Worm (Caenorhabditis elegans) whole organism, L3 larva: Measurements from ENCODE around the gene oac-12.

ENCODE experiments used
- R02D3.7 ChIP-seq: fragments of 150-350 bp; optimal IDR thresholded peaks from 2 replicates; lab custom pipeline; 2014; ENCODE audit warnings: missing biosample characterization, missing genetic modification characterization
- ZK546.5 ChIP-seq: sonication (generic microtip); optimal IDR thresholded peaks from 2 replicates; lab custom pipeline; 2017; ENCODE audit warnings: missing biosample characterization, missing genetic modification characterization
- ceh-16 ChIP-seq: sonication (generic microtip); optimal IDR thresholded peaks from 2 replicates; lab custom pipeline; 2017; ENCODE audit warnings: missing biosample characterization, missing genetic modification characterization
- ceh-28 ChIP-seq: fragments of 150-350 bp; optimal IDR thresholded peaks from 2 replicates; lab custom pipeline; 2014; ENCODE audit warnings: missing biosample characterization, missing genetic modification reagents, missing genetic modification characterization
- ceh-82 ChIP-seq: fragments of 150-350 bp; optimal IDR thresholded peaks from 2 replicates; lab custom pipeline; 2014; ENCODE audit warnings: missing biosample characterization, missing genetic modification characterization
- ceh-9 ChIP-seq: sonication (generic microtip); optimal IDR thresholded peaks from 2 replicates; lab custom pipeline; 2018; ENCODE audit warnings: missing biosample characterization, missing genetic modification characterization
- daf-12 ChIP-seq: fragments of 150-350 bp; optimal IDR thresholded peaks from 2 replicates; lab custom pipeline; 2014; ENCODE audit warnings: missing biosample characterization, missing genetic modification reagents, missing genetic modification characterization
- egl-27 ChIP-seq: sonication (generic microtip); optimal IDR thresholded peaks from 4 replicates; lab custom pipeline; 2017; ENCODE audit warnings: missing biosample characterization, missing genetic modification reagents, missing genetic modification characterization
- elt-1 ChIP-seq: fragments of 150-350 bp; optimal IDR thresholded peaks from 2 replicates; lab custom pipeline; 2014; ENCODE audit warnings: missing biosample characterization, missing genetic modification characterization
- elt-2 ChIP-seq: sonication (generic microtip); optimal IDR thresholded peaks from 2 replicates; lab custom pipeline; 2016; ENCODE audit warnings: missing genetic modification reagents, mild to moderate bottlenecking, missing genetic modification characterization, missing compliant biosample characterization
- elt-3 ChIP-seq, 3 experiments: fragments of 150-350 bp in 1 of 3; sonication (generic microtip) in 2 of 3; optimal IDR thresholded peaks; 2 replicates in 2 of 3; 4 replicates in 1 of 3; lab custom pipeline; 2014 to 2017; ENCODE audit warnings: missing biosample characterization in 3 of 3, missing genetic modification characterization in 3 of 3
- fkh-2 ChIP-seq: fragments of 150-350 bp; optimal IDR thresholded peaks from 2 replicates; lab custom pipeline; 2014; ENCODE audit warnings: missing biosample characterization, missing genetic modification reagents, missing genetic modification characterization
- hmg-11 ChIP-seq: sonication (generic microtip); optimal IDR thresholded peaks from 2 replicates; lab custom pipeline; 2016; ENCODE audit warnings: missing genetic modification characterization, missing compliant biosample characterization
- jun-1 ChIP-seq: fragments of 150-350 bp; optimal IDR thresholded peaks from 2 replicates; lab custom pipeline; 2014; ENCODE audit warnings: missing biosample characterization, missing genetic modification reagents, missing genetic modification characterization
- lin-39 ChIP-seq: fragments of 150-350 bp; optimal IDR thresholded peaks from 2 replicates; lab custom pipeline; 2018; ENCODE audit warnings: missing biosample characterization, missing genetic modification reagents, missing genetic modification characterization
- mdl-1 ChIP-seq: fragments of 150-350 bp; optimal IDR thresholded peaks from 2 replicates; lab custom pipeline; 2014; ENCODE audit warnings: missing biosample characterization, missing genetic modification characterization
- mml-1 ChIP-seq: fragments of 150-350 bp; sonication (generic microtip); optimal IDR thresholded peaks from 3 replicates; lab custom pipeline; 2014; ENCODE audit warnings: missing biosample characterization, missing genetic modification characterization
- nfya-1 ChIP-seq: sonication (generic microtip); optimal IDR thresholded peaks from 2 replicates; lab custom pipeline; 2017; ENCODE audit warnings: missing genetic modification characterization, mild to moderate bottlenecking, missing compliant biosample characterization, antibody characterized with exemption, moderate library complexity; ENCODE audit not compliant: insufficient read depth
- nhr-12 ChIP-seq: fragments of 150-350 bp; optimal IDR thresholded peaks from 2 replicates; lab custom pipeline; 2014; ENCODE audit warnings: missing biosample characterization, missing genetic modification characterization
- nhr-23 ChIP-seq: fragments of 150-350 bp; optimal IDR thresholded peaks from 2 replicates; lab custom pipeline; 2014; ENCODE audit warnings: missing biosample characterization, missing genetic modification reagents, missing genetic modification characterization
- nhr-237 ChIP-seq: fragments of 150-350 bp; optimal IDR thresholded peaks from 2 replicates; lab custom pipeline; 2014; ENCODE audit warnings: missing biosample characterization, missing genetic modification characterization
- nhr-28 ChIP-seq: fragments of 150-350 bp; optimal IDR thresholded peaks from 2 replicates; lab custom pipeline; 2014; ENCODE audit warnings: missing biosample characterization, missing genetic modification characterization
- nhr-43 ChIP-seq: sonication (generic microtip); optimal IDR thresholded peaks from 2 replicates; lab custom pipeline; 2016; ENCODE audit warnings: mild to moderate bottlenecking, missing genetic modification characterization, missing compliant biosample characterization; ENCODE audit not compliant: poor library complexity, severe bottlenecking
- nhr-77 ChIP-seq: fragments of 150-350 bp; optimal IDR thresholded peaks from 2 replicates; lab custom pipeline; 2014; ENCODE audit warnings: missing biosample characterization, missing genetic modification characterization
- pqm-1 ChIP-seq: fragments of 150-350 bp; optimal IDR thresholded peaks from 2 replicates; lab custom pipeline; 2017; ENCODE audit warnings: missing biosample characterization, missing genetic modification characterization, inconsistent platforms
- skn-1 ChIP-seq: fragments of 150-350 bp; optimal IDR thresholded peaks from 2 replicates; lab custom pipeline; 2014; ENCODE audit warnings: missing biosample characterization, missing genetic modification characterization
- snpc-4 ChIP-seq: fragments of 150-350 bp; optimal IDR thresholded peaks from 2 replicates; lab custom pipeline; 2014; ENCODE audit warnings: missing biosample characterization, missing genetic modification characterization
- tbx-2 ChIP-seq: sonication (generic microtip); optimal IDR thresholded peaks from 2 replicates; lab custom pipeline; 2016; ENCODE audit warnings: mild to moderate bottlenecking, missing genetic modification characterization, missing compliant biosample characterization
- unc-39 ChIP-seq: sonication (generic microtip); optimal IDR thresholded peaks from 4 replicates; lab custom pipeline; 2017; ENCODE audit warnings: missing biosample characterization, missing genetic modification characterization
- unc-62 ChIP-seq: fragments of 150-350 bp; sonication (generic microtip); optimal IDR thresholded peaks from 4 replicates; lab custom pipeline; 2014; ENCODE audit warnings: missing biosample characterization, missing genetic modification reagents, missing genetic modification characterization
- zag-1 ChIP-seq: fragments of 150-350 bp; optimal IDR thresholded peaks from 2 replicates; lab custom pipeline; 2014; ENCODE audit warnings: missing biosample characterization, missing genetic modification characterization
- ztf-11 ChIP-seq: fragments of 150-350 bp; optimal IDR thresholded peaks from 2 replicates; lab custom pipeline; 2014; ENCODE audit warnings: missing biosample characterization, missing genetic modification characterization
- ztf-4 ChIP-seq: fragments of 150-350 bp; optimal IDR thresholded peaks from 2 replicates; lab custom pipeline; 2014; ENCODE audit warnings: missing biosample characterization, missing genetic modification characterization

Gene oac-12

DNA sequence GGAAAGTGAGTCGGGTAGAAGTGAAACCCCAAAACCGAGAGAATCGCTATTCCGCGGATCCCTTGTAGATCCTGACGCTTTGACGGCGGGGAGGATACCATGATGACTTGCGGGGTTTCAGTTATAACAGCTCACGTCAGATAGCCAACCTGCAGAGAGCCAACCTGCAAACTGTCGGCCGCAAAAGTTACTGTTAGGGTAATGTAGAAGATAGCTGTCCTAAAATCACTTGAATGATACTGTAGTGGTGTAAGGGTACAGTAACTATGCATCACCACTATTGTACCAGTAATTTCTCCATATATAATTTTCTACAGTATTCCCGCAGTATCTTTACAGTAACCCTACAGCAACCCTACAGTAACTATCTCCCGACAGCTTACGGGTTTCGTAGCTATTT lies at the start of gene oac-12:
TSS of gene oac-12 (minus strand) at position 101 of the 400 bp plus-strand sequence.
- TF ChIP-seq elt-1 (tag; lab: Kevin White, UChicago) (no peak), unc-39 (tag; lab: Kevin White, UChicago) (no peak), nhr-237 (tag; lab: Kevin White, UChicago) (no peak), mml-1 (tag; lab: Kevin White, UChicago) (no peak), elt-3 (tag; optimal IDR thresholded peaks at IDR 0.05; lab: Kevin White, UChicago) (no peak), zag-1 (tag; lab: Kevin White, UChicago) (no peak), ZK546.5 (tag; lab: Kevin White, UChicago) (no peak), ceh-16 (tag; lab: Kevin White, UChicago) (no peak)
- TF ChIP-seq, all 47 proteins: peak for 0

ce11 chrV:4377622-4378021 lies 45.3 kb upstream of the oac-12 start, which contains the start of gene F32D1.8:
Gene F32D1.8, minus strand, starts transcription at chrV:4377722.
- TF ChIP-seq hmg-11: no peak
- TF ChIP-seq lin-39 (tag; lab: Kevin White, UChicago): no peak
- no peak for TF ChIP-seq elt-3 (tag; optimal IDR thresholded peaks at IDR 0.05; lab: Kevin White, UChicago)
- TF ChIP-seq jun-1 (tag; lab: Kevin White, UChicago): no peak

DNA sequence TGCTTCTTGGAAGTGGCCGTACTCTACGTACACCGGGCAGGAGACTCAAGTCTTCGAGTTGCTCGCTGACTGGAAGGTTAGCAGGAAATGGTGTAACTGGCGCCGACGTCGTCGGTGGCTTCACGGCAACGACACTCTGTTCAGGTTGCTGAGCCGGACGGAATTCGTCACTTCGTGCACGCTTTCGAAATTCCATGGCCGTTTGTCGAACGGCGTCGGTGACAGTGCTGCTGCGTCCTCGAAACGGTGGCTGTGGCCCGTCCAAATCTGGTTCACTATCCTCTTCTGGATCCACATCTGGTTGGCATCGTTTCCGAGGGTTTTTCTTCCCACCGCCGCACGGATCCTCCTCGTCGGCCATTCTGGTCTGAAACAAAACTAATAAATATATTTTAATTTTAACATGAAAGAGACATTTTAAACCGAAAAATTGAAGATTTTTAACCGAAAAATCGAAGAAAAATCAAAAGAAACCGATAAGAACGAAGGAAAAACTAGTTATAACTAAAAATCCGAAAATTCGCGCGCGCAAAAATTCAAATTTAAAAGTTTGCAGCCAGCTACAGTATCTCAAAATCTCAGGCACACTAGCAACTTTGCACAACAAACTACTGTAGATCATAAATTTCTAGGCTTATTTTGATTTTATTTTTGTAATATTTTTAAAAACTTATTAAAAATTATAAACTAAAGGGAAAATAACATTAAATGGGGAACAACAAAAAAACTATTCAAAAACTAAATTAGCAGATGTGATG lies 43.6 kb upstream of the oac-12 start, which contains the start of gene F32D1.7:
TSS of gene F32D1.7 (minus strand) at position 367 of the 758 bp plus-strand sequence.
- TF ChIP-seq snpc-4: no peak
- no peak for TF ChIP-seq ztf-4 (tag; lab: Kevin White, UChicago)
- no peak for TF ChIP-seq nfya-1 (tag; lab: Kevin White, UChicago)
- no peak for TF ChIP-seq hmg-11
- TF ChIP-seq unc-62: no peak
- TF ChIP-seq lin-39 (tag; lab: Kevin White, UChicago): no peak
- TF ChIP-seq ceh-82 (tag; lab: Kevin White, UChicago): no peak
- TF ChIP-seq zag-1 (tag; lab: Kevin White, UChicago): no peak
- no peak for TF ChIP-seq ZK546.5 (tag; lab: Kevin White, UChicago)
- no peak for TF ChIP-seq egl-27
- no peak for TF ChIP-seq ceh-28 (tag; lab: Kevin White, UChicago)
- no peak for TF ChIP-seq ceh-9
- TF ChIP-seq nhr-28 (tag; lab: Kevin White, UChicago): no peak
- TF ChIP-seq tbx-2: no peak
- no peak for TF ChIP-seq nhr-77 (tag; lab: Kevin White, UChicago)
- no peak for TF ChIP-seq fkh-2 (tag; lab: Kevin White, UChicago)
- no peak for TF ChIP-seq R02D3.7

DNA sequence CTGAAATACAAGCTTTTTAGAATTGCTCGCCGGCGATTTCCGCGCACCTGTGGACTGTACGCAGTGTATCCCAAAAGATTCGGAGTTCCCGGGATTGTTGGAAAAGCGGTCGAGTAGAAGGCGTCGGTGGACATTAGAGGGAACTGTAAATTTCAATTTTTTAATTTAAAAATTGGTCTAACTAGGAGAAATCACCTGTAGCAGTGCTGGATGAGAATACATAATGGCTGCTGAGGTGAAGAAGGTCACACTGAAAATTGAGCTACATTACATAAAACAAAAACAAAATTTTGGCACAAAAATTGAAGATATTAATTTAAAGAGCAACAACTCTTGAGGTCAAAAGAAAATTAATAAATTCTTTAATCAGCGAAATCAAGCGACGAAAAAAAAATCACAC lies 42.3 kb upstream of the oac-12 start, which contains the start of gene neg-1:
TSS of gene neg-1 (minus strand) at position 250 of the 400 bp plus-strand sequence.
- TF ChIP-seq jun-1 (tag; lab: Kevin White, UChicago): no peak
- TF ChIP-seq, all 47 proteins: peak for 0

- TF ChIP-seq elt-1 (tag; lab: Kevin White, UChicago): no peak
- TF ChIP-seq mdl-1: no peak
- TF ChIP-seq nhr-23 (tag; lab: Kevin White, UChicago): no peak
- TF ChIP-seq zag-1 (tag; lab: Kevin White, UChicago): no peak
- TF ChIP-seq nhr-12 (tag; lab: Kevin White, UChicago): no peak
- no peak for TF ChIP-seq pqm-1 (tag; lab: Kevin White, UChicago)
- TF ChIP-seq nhr-43: no peak
- no peak for TF ChIP-seq ceh-16 (tag; lab: Kevin White, UChicago)
Observed at ce11 chrV:4373656-4374055, 41.3 kb upstream of the oac-12 start.

DNA sequence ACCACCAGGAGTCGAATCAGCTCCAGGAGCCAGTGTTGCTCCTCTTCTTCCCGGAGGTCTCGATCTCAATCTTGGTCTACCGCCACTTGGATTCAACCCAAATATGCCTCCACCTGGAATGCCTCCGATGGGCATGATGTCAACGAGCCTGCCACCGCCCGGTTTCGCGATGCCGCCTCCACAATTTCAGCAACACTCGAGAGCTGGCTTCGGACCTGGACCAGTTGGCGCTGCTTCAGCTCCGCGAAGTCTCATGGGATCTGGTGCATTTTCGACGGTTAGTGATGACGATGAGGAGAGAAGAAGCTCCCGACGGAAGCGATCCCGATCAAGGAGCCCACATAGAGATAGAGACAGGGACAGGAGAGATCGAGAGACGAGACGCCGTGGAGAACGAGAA lies 40.6 kb upstream of the oac-12 start:
- TF ChIP-seq elt-2 (tag; lab: Kevin White, UChicago) (no peak), fkh-2 (tag; lab: Kevin White, UChicago) (no peak), pqm-1 (tag; lab: Kevin White, UChicago) (no peak), jun-1 (tag; lab: Kevin White, UChicago) (no peak), skn-1 (tag; lab: Kevin White, UChicago) (no peak), mml-1 (tag; lab: Kevin White, UChicago) (no peak), ceh-28 (tag; lab: Kevin White, UChicago) (no peak), nhr-23 (tag; lab: Kevin White, UChicago) (no peak), elt-1 (tag; lab: Kevin White, UChicago) (no peak), nhr-28 (tag; lab: Kevin White, UChicago) (no peak), lin-39 (tag; lab: Kevin White, UChicago) (no peak), ceh-9 (no peak), ztf-11 (tag; lab: Kevin White, UChicago) (no peak), egl-27 (no peak), elt-3 (tag; optimal IDR thresholded peaks at IDR 0.05; lab: Kevin White, UChicago) (no peak), daf-12 (tag; lab: Kevin White, UChicago) (no peak), nhr-77 (tag; lab: Kevin White, UChicago) (no peak), zag-1 (tag; lab: Kevin White, UChicago) (no peak)
